Worm (Caenorhabditis elegans) whole organism, L1 larva: ENCODE data around the gene F15A4.2.

Experiments
- C16A3.4 ChIP-seq: fragments of 150-350 bp; optimal IDR thresholded peaks from 2 replicates; lab custom pipeline; 2014; ENCODE audit warnings: missing biosample characterization, missing genetic modification characterization
- aha-1 ChIP-seq: fragments of 150-350 bp; optimal IDR thresholded peaks from 2 replicates; lab custom pipeline; 2014; ENCODE audit warnings: missing biosample characterization, missing genetic modification characterization
- aly-2 ChIP-seq: fragments of 150-350 bp; optimal IDR thresholded peaks from 2 replicates; lab custom pipeline; 2014; ENCODE audit warnings: missing biosample characterization, missing genetic modification characterization
- ama-1 ChIP-seq: fragments of 150-350 bp; optimal IDR thresholded peaks from 2 replicates; lab custom pipeline; 2014
- blmp-1 ChIP-seq: fragments of 150-350 bp; optimal IDR thresholded peaks from 2 replicates; lab custom pipeline; 2014; ENCODE audit warnings: missing biosample characterization, missing genetic modification characterization
- ceh-63 ChIP-seq: fragments of 200-800 bp; sonication (Bioruptor generic); optimal IDR thresholded peaks from 2 replicates; lab custom pipeline; 2018; ENCODE audit warnings: mild to moderate bottlenecking, missing genetic modification characterization, missing compliant biosample characterization
- ceh-90 ChIP-seq: sonication (generic microtip); optimal IDR thresholded peaks from 2 replicates; lab custom pipeline; 2016; ENCODE audit warnings: missing genetic modification characterization, missing compliant biosample characterization
- dpl-1 ChIP-seq, 3 experiments: fragments of 150-350 bp in 2 of 3; sonication (generic microtip) in 1 of 3; optimal IDR thresholded peaks; 2 replicates each; lab custom pipeline; 2014 to 2017; ENCODE audit warnings: missing biosample characterization in 3 of 3, missing genetic modification characterization in 3 of 3, missing genetic modification reagents in 3 of 3
- dsc-1 ChIP-seq: sonication (generic microtip); optimal IDR thresholded peaks from 2 replicates; lab custom pipeline; 2016; ENCODE audit warnings: mild to moderate bottlenecking, missing genetic modification characterization, missing compliant biosample characterization
- efl-1 ChIP-seq, 4 experiments: fragments of 150-350 bp; optimal IDR thresholded peaks in 3 of 4; peaks in 1 of 4; 1 replicate in 1 of 4; 2 replicates in 3 of 4; lab custom pipeline; 2014; ENCODE audit warnings: missing biosample characterization in 2 of 4, missing genetic modification characterization in 2 of 4, missing genetic modification reagents in 2 of 4
- efl-3 ChIP-seq: fragments of 200-800 bp; sonication (Bioruptor generic); optimal IDR thresholded peaks from 2 replicates; lab custom pipeline; 2018; ENCODE audit warnings: mild to moderate bottlenecking, missing genetic modification characterization, missing compliant biosample characterization
- egl-27 ChIP-seq, 2 experiments: fragments of 150-350 bp in 1 of 2; sonication (generic microtip); optimal IDR thresholded peaks; 3 replicates each; lab custom pipeline; 2017 to 2018; ENCODE audit warnings: missing biosample characterization in 2 of 2, missing genetic modification characterization in 2 of 2, missing genetic modification reagents in 2 of 2
- elt-3 ChIP-seq, 6 experiments: fragments of 150-350 bp in 1 of 6; sonication (generic microtip); optimal IDR thresholded peaks; 2 replicates each; lab custom pipeline; 2017 to 2018; ENCODE audit warnings: missing biosample characterization in 6 of 6, missing genetic modification characterization in 6 of 6, inconsistent platforms in 1 of 6
- ets-5 ChIP-seq: fragments of 200-800 bp; sonication (Bioruptor generic); IDR thresholded peaks from 2 replicates; pipeline ENCODE4 v1.3.6; 2022; ENCODE audit warnings: missing genetic modification characterization, missing compliant biosample characterization
- fkh-4 ChIP-seq: sonication (generic microtip); optimal IDR thresholded peaks from 2 replicates; lab custom pipeline; 2016; ENCODE audit warnings: missing compliant biosample characterization, missing genetic modification characterization, borderline replicate concordance
- grh-1 ChIP-seq: fragments of 200-800 bp; sonication (Bioruptor generic); IDR thresholded peaks from 2 replicates; pipeline ENCODE4 v1.3.6; 2022; ENCODE audit warnings: missing genetic modification reagents, missing genetic modification characterization, missing compliant biosample characterization
- hlh-4 ChIP-seq: sonication (generic microtip); optimal IDR thresholded peaks from 2 replicates; lab custom pipeline; 2016; ENCODE audit warnings: mild to moderate bottlenecking, missing genetic modification characterization, missing compliant biosample characterization
- hpl-2 ChIP-seq: fragments of 150-350 bp; optimal IDR thresholded peaks from 2 replicates; lab custom pipeline; 2014; ENCODE audit warnings: missing biosample characterization, missing genetic modification reagents, missing genetic modification characterization
- isw-1 ChIP-seq: fragments of 200-800 bp; sonication (Bioruptor generic); IDR thresholded peaks from 2 replicates; pipeline ENCODE4 v1.3.6; 2022; ENCODE audit warnings: missing genetic modification characterization, missing compliant biosample characterization
- lin-13 ChIP-seq: fragments of 150-350 bp; optimal IDR thresholded peaks from 2 replicates; lab custom pipeline; 2014; ENCODE audit warnings: missing biosample characterization, missing genetic modification reagents, missing genetic modification characterization
- lin-14 ChIP-seq: fragments of 200-800 bp; sonication (Bioruptor generic); optimal IDR thresholded peaks from 2 replicates; lab custom pipeline; 2018; ENCODE audit warnings: mild to moderate bottlenecking, missing genetic modification characterization, moderate library complexity, missing compliant biosample characterization
- lin-15B ChIP-seq: fragments of 150-350 bp; sonication (generic microtip); optimal IDR thresholded peaks from 3 replicates; lab custom pipeline; 2014; ENCODE audit warnings: missing biosample characterization, missing genetic modification characterization
- lin-35 ChIP-seq, 2 experiments: fragments of 150-350 bp; optimal IDR thresholded peaks; 2 replicates each; lab custom pipeline; 2014; ENCODE audit warnings: missing biosample characterization in 2 of 2, missing genetic modification characterization in 2 of 2, missing genetic modification reagents in 2 of 2
- lin-39 ChIP-seq: fragments of 150-350 bp; optimal IDR thresholded peaks from 2 replicates; lab custom pipeline; 2014; ENCODE audit warnings: missing biosample characterization, missing genetic modification reagents, missing genetic modification characterization
- lir-3 ChIP-seq: sonication (generic microtip); optimal IDR thresholded peaks from 2 replicates; lab custom pipeline; 2016; ENCODE audit warnings: mild to moderate bottlenecking, missing genetic modification characterization, moderate library complexity, missing compliant biosample characterization; ENCODE audit not compliant: poor library complexity
- nhr-12 ChIP-seq: sonication (generic microtip); optimal IDR thresholded peaks from 2 replicates; lab custom pipeline; 2017; ENCODE audit warnings: missing biosample characterization, missing genetic modification characterization
- nhr-237 ChIP-seq: fragments of 150-350 bp; optimal IDR thresholded peaks from 2 replicates; lab custom pipeline; 2014; ENCODE audit warnings: missing biosample characterization, missing genetic modification characterization
- nhr-85 ChIP-seq: sonication (generic microtip); peaks from one replicate; lab custom pipeline; 2016; ENCODE audit warnings: missing genetic modification characterization, inconsistent platforms, missing compliant biosample characterization
- pax-3 ChIP-seq: fragments of 200-800 bp; sonication (Bioruptor generic); optimal IDR thresholded peaks from 2 replicates; lab custom pipeline; 2018; ENCODE audit warnings: mild to moderate bottlenecking, missing genetic modification characterization, moderate library complexity, missing compliant biosample characterization
- pqm-1 ChIP-seq: sonication (generic microtip); optimal IDR thresholded peaks from 3 replicates; lab custom pipeline; 2017; ENCODE audit warnings: missing biosample characterization, missing genetic modification characterization
- rnt-1 ChIP-seq: sonication (generic microtip); optimal IDR thresholded peaks from 2 replicates; lab custom pipeline; 2016; ENCODE audit warnings: mild to moderate bottlenecking, missing genetic modification characterization, moderate library complexity, missing compliant biosample characterization
- skn-1 ChIP-seq: fragments of 150-350 bp; optimal IDR thresholded peaks from 2 replicates; lab custom pipeline; 2014; ENCODE audit warnings: missing biosample characterization, missing genetic modification characterization
- snpc-4 ChIP-seq: fragments of 150-350 bp; optimal IDR thresholded peaks from 2 replicates; lab custom pipeline; 2014; ENCODE audit warnings: missing biosample characterization, missing genetic modification characterization
- snu-23 ChIP-seq: sonication (generic microtip); optimal IDR thresholded peaks from 2 replicates; lab custom pipeline; 2016; ENCODE audit warnings: missing genetic modification characterization, missing compliant biosample characterization
- sox-4 ChIP-seq: sonication (generic microtip); optimal IDR thresholded peaks from 2 replicates; lab custom pipeline; 2016; ENCODE audit warnings: missing genetic modification characterization, missing compliant biosample characterization
- sup-37 ChIP-seq: fragments of 200-800 bp; sonication (Bioruptor generic); optimal IDR thresholded peaks from 2 replicates; lab custom pipeline; 2018; ENCODE audit warnings: mild to moderate bottlenecking, missing genetic modification characterization, missing compliant biosample characterization
- swsn-7 ChIP-seq: sonication (generic microtip); optimal IDR thresholded peaks from 2 replicates; lab custom pipeline; 2016; ENCODE audit warnings: missing genetic modification characterization, missing compliant biosample characterization
- unc-30 ChIP-seq: sonication (generic microtip); optimal IDR thresholded peaks from 2 replicates; lab custom pipeline; 2017; ENCODE audit warnings: missing biosample characterization, missing genetic modification characterization
- unc-98 ChIP-seq: fragments of 200-800 bp; sonication (Bioruptor generic); IDR thresholded peaks from 2 replicates; pipeline ENCODE4 v1.3.6; 2022; ENCODE audit warnings: missing genetic modification characterization, missing compliant biosample characterization
- vab-15 ChIP-seq: sonication (generic microtip); optimal IDR thresholded peaks from 2 replicates; lab custom pipeline; 2017; ENCODE audit warnings: missing genotype, mild to moderate bottlenecking, missing genetic modification characterization, missing compliant biosample characterization
- zag-1 ChIP-seq: fragments of 150-350 bp; optimal IDR thresholded peaks from 2 replicates; lab custom pipeline; 2014; ENCODE audit warnings: missing biosample characterization, missing genetic modification characterization
- zip-4 ChIP-seq: fragments of 200-800 bp; sonication (Bioruptor generic); optimal IDR thresholded peaks from 2 replicates; lab custom pipeline; 2018; ENCODE audit warnings: mild to moderate bottlenecking, missing genetic modification characterization, moderate library complexity, missing compliant biosample characterization
- ztf-4 ChIP-seq: fragments of 150-350 bp; optimal IDR thresholded peaks from 2 replicates; lab custom pipeline; 2014; ENCODE audit warnings: missing biosample characterization, missing genetic modification characterization

Gene F15A4.2

ce11 chrII:12448241-12448640 lies 14.1 kb upstream of the F15A4.2 start, which contains the start of gene srh-27:
TSS of gene srh-27 (plus strand) at chrII:12448541.
- TF ChIP-seq lin-15B (tag; lab: Kevin White, UChicago), result no peak
- no peak for TF ChIP-seq lin-39 (tag; lab: Kevin White, UChicago)
- no peak for TF ChIP-seq pax-3 (tag; lab: Kevin White, UChicago)
- TF ChIP-seq aly-2, result no peak
- TF ChIP-seq egl-27 (tag; optimal IDR thresholded peaks at IDR 0.05; lab: Kevin White, UChicago), result no peak
- TF ChIP-seq vab-15, result no peak
- TF ChIP-seq lin-13 (GFP tag; lab: Kevin White, UChicago), result no peak
- no peak for TF ChIP-seq lin-35 (GFP tag; optimal IDR thresholded peaks at IDR 0.05; lab: Kevin White, UChicago)
- TF ChIP-seq sox-4 (tag; lab: Kevin White, UChicago), result no peak
- no peak for TF ChIP-seq aha-1
- no peak for TF ChIP-seq ama-1 (lab: Kevin White, UChicago)
- TF ChIP-seq dsc-1, result no peak
- TF ChIP-seq hpl-2 (GFP tag; lab: Kevin White, UChicago), result no peak
- no peak for TF ChIP-seq sup-37 (GFP tag; lab: Kevin White, UChicago)
- TF ChIP-seq ceh-90 (tag; lab: Kevin White, UChicago), result no peak
- TF ChIP-seq swsn-7 (tag; lab: Kevin White, UChicago), result no peak
- no peak for TF ChIP-seq zag-1
- no peak for TF ChIP-seq snu-23 (GFP tag; lab: Kevin White, UChicago)

DNA sequence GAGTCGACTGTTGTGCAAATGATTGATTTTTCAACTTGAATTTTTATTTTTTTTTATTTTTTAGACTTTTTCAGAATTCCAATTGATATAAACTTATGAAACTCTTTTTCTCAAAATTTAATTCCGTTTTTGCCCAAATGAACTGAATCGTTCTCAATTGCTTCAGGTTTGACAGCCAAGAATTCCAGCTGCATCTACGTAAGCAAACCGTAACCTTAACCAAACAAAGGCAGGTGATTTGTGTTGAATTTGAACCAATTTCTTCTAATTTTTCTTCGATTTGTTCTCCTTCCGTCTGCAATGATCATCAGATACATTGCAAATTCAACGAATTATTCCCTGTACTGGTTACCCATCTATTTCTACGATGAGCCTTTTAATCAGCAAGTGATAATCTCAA lies 12.5 kb upstream of the F15A4.2 start, which contains the start of gene sre-34:
TSS of gene sre-34 (plus strand) at position 301 of the 400 bp plus-strand sequence.
- no peak for TF ChIP-seq grh-1 (GFP tag; lab: Robert Waterston, UW)
- TF ChIP-seq ets-5 (GFP tag; lab: Robert Waterston, UW), result no peak

DNA sequence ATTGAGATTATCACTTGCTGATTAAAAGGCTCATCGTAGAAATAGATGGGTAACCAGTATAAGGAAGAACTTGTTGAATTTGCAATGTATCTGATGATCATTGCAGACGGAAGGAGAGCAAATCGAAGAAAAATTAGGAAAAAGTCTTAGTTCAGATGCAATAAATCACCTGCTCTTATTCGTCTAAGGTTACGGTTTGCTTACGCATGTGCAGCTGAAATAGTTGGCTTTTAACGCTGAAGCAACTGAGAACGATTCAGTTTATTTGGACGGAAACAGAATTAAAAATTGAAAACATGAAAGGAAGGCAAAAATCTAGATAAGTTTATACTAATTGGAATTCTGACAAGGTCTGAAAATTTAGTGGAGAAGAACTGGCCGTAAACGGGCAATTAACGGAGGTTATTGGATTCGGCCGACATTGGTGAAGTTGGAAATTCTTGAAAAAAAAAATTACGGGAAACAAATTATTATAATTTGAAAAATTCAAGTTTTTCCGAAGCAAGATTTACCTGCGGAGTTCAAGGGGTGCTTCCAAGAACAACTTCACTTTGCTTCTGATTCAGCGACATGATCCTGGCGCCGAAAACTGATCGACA lies 9.5 kb upstream of the F15A4.2 start, which contains the start of the genes sre-35 and sre-33:
TSS of gene sre-35 (minus strand) at position 101 of the 599 bp plus-strand sequence.
TSS of gene sre-33 (plus strand) at position 549 of the 599 bp plus-strand sequence.
- TF ChIP-seq zip-4 (GFP tag; lab: Kevin White, UChicago) (no peak), fkh-4 (tag; lab: Kevin White, UChicago) (no peak), pqm-1 (tag; lab: Kevin White, UChicago) (no peak), zag-1 (no peak), unc-30 (no peak), efl-1 (optimal IDR thresholded peaks at IDR 0.05; lab: Kevin White, UChicago) (no peak), efl-1 (GFP tag; optimal IDR thresholded peaks at IDR 0.05 in 1 of 2; lab: Kevin White, UChicago) (no peak), nhr-85 (tag; lab: Kevin White, UChicago) (no peak), aha-1 (no peak), elt-3 (tag; optimal IDR thresholded peaks at IDR 0.05; lab: Kevin White, UChicago) (no peak), snpc-4 (no peak), nhr-237 (tag; lab: Kevin White, UChicago) (no peak)
- TF ChIP-seq, all 84 proteins: peak for 0

DNA sequence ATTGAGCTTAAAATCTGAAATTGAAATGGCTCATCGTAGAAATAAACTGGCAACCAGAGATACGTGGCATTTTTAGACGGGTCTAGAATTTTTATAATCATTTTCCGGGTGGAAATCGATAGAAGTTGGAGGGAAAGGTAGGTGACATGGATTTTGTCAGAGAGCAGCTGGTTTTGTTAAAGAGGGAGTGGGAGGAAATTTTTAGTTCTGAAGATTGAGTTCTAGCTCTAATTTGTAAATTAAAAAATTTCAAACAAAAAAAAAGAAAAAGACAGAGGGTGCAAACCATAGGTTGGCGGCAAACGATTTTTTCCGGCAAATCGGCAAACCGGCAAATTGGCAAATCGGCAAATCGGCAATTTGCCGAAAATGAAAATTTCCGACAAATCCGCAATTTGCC lies 5.7 kb upstream of the F15A4.2 start, which contains the start of gene sre-32:
TSS of gene sre-32 (minus strand) at position 101 of the 400 bp plus-strand sequence.
- TF ChIP-seq hlh-4 (tag; lab: Kevin White, UChicago) (no peak), nhr-85 (tag; lab: Kevin White, UChicago) (no peak), pax-3 (tag; lab: Kevin White, UChicago) (no peak), efl-3 (GFP tag; lab: Kevin White, UChicago) (no peak), dpl-1 (GFP tag; optimal IDR thresholded peaks at IDR 0.05; lab: Kevin White, UChicago) (no peak), skn-1 (tag; lab: Kevin White, UChicago) (no peak), nhr-12 (tag; lab: Kevin White, UChicago) (no peak)

DNA sequence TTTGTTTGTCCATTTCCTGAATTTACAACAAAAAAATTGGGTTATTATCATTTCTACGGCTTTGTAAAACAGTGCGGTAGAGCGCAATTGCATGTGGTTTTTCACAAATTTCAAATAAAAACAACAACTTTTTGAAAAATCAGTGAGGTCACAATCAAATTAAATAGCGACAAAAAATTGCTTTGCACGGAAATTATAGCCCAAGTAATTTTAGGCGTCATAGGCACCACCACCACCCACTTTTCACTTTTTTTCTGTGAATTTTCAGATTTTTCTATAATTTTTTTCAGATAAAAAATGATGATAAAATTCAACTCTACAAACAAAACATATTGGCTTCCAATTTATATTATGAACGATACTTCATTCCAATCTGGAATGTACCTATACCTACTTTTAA lies 5.1 kb upstream of the F15A4.2 start, which contains the start of gene sre-38:
TSS of gene sre-38 (plus strand) at position 301 of the 400 bp plus-strand sequence.
- no peak for TF ChIP-seq fkh-4 (tag; lab: Kevin White, UChicago)
- TF ChIP-seq unc-98, result no peak
- TF ChIP-seq blmp-1 (tag; lab: Kevin White, UChicago), result no peak
- TF ChIP-seq ztf-4 (tag; lab: Kevin White, UChicago), result no peak
- TF ChIP-seq lir-3 (tag; lab: Kevin White, UChicago), result no peak
- no peak for TF ChIP-seq lin-13 (GFP tag; lab: Kevin White, UChicago)
- TF ChIP-seq aly-2, result no peak
- TF ChIP-seq efl-3 (GFP tag; lab: Kevin White, UChicago), result no peak
- no peak for TF ChIP-seq lin-15B (tag; lab: Kevin White, UChicago)
- TF ChIP-seq rnt-1 (tag; lab: Kevin White, UChicago), result no peak
- no peak for TF ChIP-seq hlh-4 (tag; lab: Kevin White, UChicago)
- TF ChIP-seq C16A3.4 (tag; lab: Kevin White, UChicago), result no peak
- TF ChIP-seq lin-14 (GFP tag; lab: Kevin White, UChicago), result no peak
- no peak for TF ChIP-seq isw-1 (GFP tag; lab: Robert Waterston, UW)
- no peak for TF ChIP-seq ceh-63 (GFP tag; lab: Kevin White, UChicago)
- no peak for TF ChIP-seq sup-37 (GFP tag; lab: Kevin White, UChicago)
- TF ChIP-seq snu-23 (GFP tag; lab: Kevin White, UChicago), result no peak
- no peak for TF ChIP-seq swsn-7 (tag; lab: Kevin White, UChicago)
